Fruit fly (Drosophila melanogaster) whole organism, embryonic: ENCODE data around the gene zfh2.

Source experiments
- Abd-B ChIP-seq: fragments of 200-800 bp; sonication (Bioruptor generic); optimal IDR thresholded peaks from 2 replicates; lab custom pipeline; 2018; ENCODE audit warnings: missing biosample characterization, mild to moderate bottlenecking, missing genetic modification characterization, moderate library complexity
- Bgb ChIP-seq: fragments of 200-800 bp; sonication (Bioruptor generic); IDR thresholded peaks from 2 replicates; pipeline ENCODE4 v1.3.6; 2022; ENCODE audit warnings: missing biosample characterization, missing genetic modification characterization; ENCODE audit not compliant: partially characterized antibody
- Blimp-1 ChIP-seq: fragments of 200-800 bp; sonication (Bioruptor generic); optimal IDR thresholded peaks from 3 replicates; lab custom pipeline; 2018; ENCODE audit warnings: missing biosample characterization, missing genetic modification characterization, mild to moderate bottlenecking, moderate library complexity, missing genetic modification reagents
- CG10959 ChIP-seq: fragments of 200-800 bp; sonication (Bioruptor generic); IDR thresholded peaks from 2 replicates; pipeline ENCODE4 v1.3.6; 2022; ENCODE audit warnings: missing biosample characterization, missing genetic modification characterization
- CG11247 ChIP-seq: fragments of 200-800 bp; sonication (Bioruptor generic); IDR thresholded peaks from 2 replicates; pipeline ENCODE4 v1.3.6; 2022; ENCODE audit warnings: missing biosample characterization, missing genetic modification characterization
- CG11560 ChIP-seq: fragments of 200-800 bp; sonication (Bioruptor generic); IDR thresholded peaks from 3 replicates; pipeline ENCODE4 v1.3.6; 2022; ENCODE audit warnings: missing biosample characterization, missing genetic modification characterization
- CG11696 ChIP-seq: fragments of 200-800 bp; sonication (Bioruptor generic); IDR thresholded peaks from 2 replicates; pipeline ENCODE4 v1.3.6; 2022; ENCODE audit warnings: missing biosample characterization, missing genetic modification characterization
- CG12104 ChIP-seq: fragments of 200-800 bp; sonication (Bioruptor generic); optimal IDR thresholded peaks from 3 replicates; lab custom pipeline; 2016; ENCODE audit warnings: missing biosample characterization, missing genetic modification characterization
- CG13424 ChIP-seq: fragments of 200-800 bp; sonication (Bioruptor generic); optimal IDR thresholded peaks from 2 replicates; lab custom pipeline; 2019; ENCODE audit warnings: missing biosample characterization, mild to moderate bottlenecking, missing genetic modification characterization, moderate library complexity
- CG16779 ChIP-seq: fragments of 200-800 bp; sonication (Bioruptor generic); IDR thresholded peaks from 2 replicates; pipeline ENCODE4 v1.3.6; 2022; ENCODE audit warnings: missing biosample characterization, missing genetic modification characterization
- CG18599 ChIP-seq: fragments of 200-800 bp; sonication (Bioruptor generic); optimal IDR thresholded peaks from 3 replicates; lab custom pipeline; 2017; ENCODE audit warnings: missing biosample characterization, missing genetic modification characterization, mild to moderate bottlenecking, moderate library complexity, missing genetic modification reagents
- CG2199 ChIP-seq: fragments of 200-800 bp; sonication (Bioruptor generic); IDR thresholded peaks from 3 replicates; pipeline ENCODE4 v1.3.6; 2022; ENCODE audit warnings: missing biosample characterization, missing genetic modification characterization
- CG31224 ChIP-seq: fragments of 200-800 bp; sonication (Bioruptor generic); IDR thresholded peaks from 2 replicates; pipeline ENCODE4 v1.3.6; 2022; ENCODE audit warnings: missing biosample characterization, missing genetic modification characterization
- CG32772 ChIP-seq: fragments of 200-800 bp; sonication (Bioruptor generic); IDR thresholded peaks from 2 replicates; pipeline ENCODE4 v1.3.6; 2022; ENCODE audit warnings: missing biosample characterization, missing genetic modification characterization
- CG4404 ChIP-seq: fragments of 200-800 bp; sonication (Bioruptor generic); IDR thresholded peaks from 2 replicates; pipeline ENCODE4 v1.3.6; 2022; ENCODE audit warnings: missing biosample characterization, missing genetic modification characterization
- CG6689 ChIP-seq: fragments of 200-800 bp; sonication (Bioruptor generic); IDR thresholded peaks from 2 replicates; pipeline ENCODE4 v1.3.6; 2022; ENCODE audit warnings: missing biosample characterization, missing genetic modification characterization
- CG7357 ChIP-seq: fragments of 200-800 bp; sonication (Bioruptor generic); IDR thresholded peaks from 3 replicates; pipeline ENCODE4 v1.3.6; 2022; ENCODE audit warnings: missing biosample characterization, missing genetic modification characterization
- CG7786 ChIP-seq: fragments of 200-800 bp; sonication (Bioruptor generic); optimal IDR thresholded peaks from 2 replicates; lab custom pipeline; 2016; ENCODE audit warnings: missing biosample characterization, missing genetic modification characterization
- CG8281 ChIP-seq: fragments of 200-800 bp; sonication (Bioruptor generic); optimal IDR thresholded peaks from 2 replicates; lab custom pipeline; 2018; ENCODE audit warnings: missing biosample characterization, mild to moderate bottlenecking, missing genetic modification characterization, moderate library complexity
- CG8924 ChIP-seq: fragments of 200-800 bp; optimal IDR thresholded peaks from 3 replicates; lab custom pipeline; 2019; ENCODE audit warnings: missing biosample characterization, mild to moderate bottlenecking, missing genetic modification characterization, moderate library complexity
- CG9876 ChIP-seq: fragments of 200-800 bp; sonication (Bioruptor generic); optimal IDR thresholded peaks from 2 replicates; lab custom pipeline; 2016; ENCODE audit warnings: missing biosample characterization, missing genetic modification characterization
- Dref ChIP-seq: fragments of 200-800 bp; sonication (Bioruptor generic); IDR thresholded peaks from 2 replicates; pipeline ENCODE4 v1.3.6; 2022; ENCODE audit warnings: missing biosample characterization, missing genetic modification characterization
- Drgx ChIP-seq: fragments of 200-800 bp; sonication (Bioruptor generic); IDR thresholded peaks from 2 replicates; pipeline ENCODE4 v1.3.6; 2022; ENCODE audit warnings: missing biosample characterization, missing genetic modification characterization
- Gsc ChIP-seq: fragments of 200-800 bp; sonication (Bioruptor generic); IDR thresholded peaks from 2 replicates; pipeline ENCODE4 v1.3.6; 2022; ENCODE audit warnings: missing biosample characterization, missing genetic modification characterization
- Hr39 ChIP-seq: fragments of >200 bp; optimal IDR thresholded peaks from 2 replicates; lab custom pipeline; 2017
- Hsf ChIP-seq: fragments of 200-800 bp; sonication (Bioruptor generic); optimal IDR thresholded peaks from 3 replicates; lab custom pipeline; 2016; ENCODE audit warnings: missing biosample characterization, missing genetic modification characterization
- Neu2 ChIP-seq: fragments of 200-800 bp; sonication (Bioruptor generic); optimal IDR thresholded peaks from 3 replicates; lab custom pipeline; 2016; ENCODE audit warnings: missing biosample characterization, missing genetic modification characterization, borderline replicate concordance
- Nf-YA ChIP-seq: fragments of 200-800 bp; sonication (Bioruptor generic); IDR thresholded peaks from 2 replicates; pipeline ENCODE4 v1.3.6; 2022; ENCODE audit warnings: missing biosample characterization, missing genetic modification characterization
- Sin3A ChIP-seq: fragments of >200 bp; optimal IDR thresholded peaks from 2 replicates; lab custom pipeline; 2018
- bigmax ChIP-seq: fragments of 200-800 bp; sonication (Bioruptor generic); optimal IDR thresholded peaks from 2 replicates; lab custom pipeline; 2018; ENCODE audit warnings: missing biosample characterization, mild to moderate bottlenecking, missing genetic modification characterization
- crp ChIP-seq, 2 experiments: fragments of 200-800 bp; sonication (Bioruptor generic); optimal IDR thresholded peaks; 2 replicates in 1 of 2; 3 replicates in 1 of 2; lab custom pipeline; 2017; ENCODE audit warnings: missing biosample characterization in 2 of 2, missing genetic modification characterization in 2 of 2, mild to moderate bottlenecking in 1 of 2, moderate library complexity in 1 of 2
- fru ChIP-seq: fragments of >200 bp; optimal IDR thresholded peaks from 2 replicates; lab custom pipeline; 2017
- gem ChIP-seq: fragments of 200-800 bp; sonication (Bioruptor generic); optimal IDR thresholded peaks from 2 replicates; lab custom pipeline; 2019; ENCODE audit warnings: missing biosample characterization, mild to moderate bottlenecking, missing genetic modification characterization, moderate library complexity
- gfzf ChIP-seq: fragments of 200-800 bp; sonication (Bioruptor generic); optimal IDR thresholded peaks from 2 replicates; lab custom pipeline; 2016; ENCODE audit warnings: missing biosample characterization, mild to moderate bottlenecking, missing genetic modification characterization, moderate library complexity
- grau ChIP-seq: fragments of 200-800 bp; optimal IDR thresholded peaks from 3 replicates; lab custom pipeline; 2019; ENCODE audit warnings: missing biosample characterization, mild to moderate bottlenecking, missing genetic modification characterization, moderate library complexity
- grn ChIP-seq: fragments of 200-800 bp; sonication (Bioruptor generic); optimal IDR thresholded peaks from 3 replicates; lab custom pipeline; 2017; ENCODE audit warnings: missing biosample characterization, missing genetic modification characterization
- hth ChIP-seq: fragments of >200 bp; optimal IDR thresholded peaks from 2 replicates; lab custom pipeline; 2017; ENCODE audit warnings: inconsistent platforms
- insv ChIP-seq, 2 experiments: fragments of 200-800 bp; sonication (Bioruptor generic); optimal IDR thresholded peaks; 3 replicates each; lab custom pipeline; 2016 to 2018; ENCODE audit warnings: missing biosample characterization in 2 of 2, missing genetic modification characterization in 2 of 2
- inv ChIP-seq: fragments of 200-800 bp; sonication (Bioruptor generic); IDR thresholded peaks from 2 replicates; pipeline ENCODE4 v1.3.6; 2022; ENCODE audit warnings: missing biosample characterization, missing genetic modification characterization; ENCODE audit not compliant: partially characterized antibody
- kay ChIP-seq: fragments of 200-800 bp; sonication (Bioruptor generic); optimal IDR thresholded peaks from 2 replicates; lab custom pipeline; 2016; ENCODE audit warnings: missing biosample characterization, missing genetic modification characterization
- lov ChIP-seq, 2 experiments: fragments of 200-800 bp in 1 of 2; fragments of >200 bp in 1 of 2; sonication (Bioruptor generic) in 1 of 2; IDR thresholded peaks in 1 of 2; optimal IDR thresholded peaks in 1 of 2; 2 replicates in 1 of 2; 3 replicates in 1 of 2; pipeline versions ENCODE4 v1.3.6 to Lab custom; 2017 to 2022; ENCODE audit warnings: missing biosample characterization in 1 of 2, missing genetic modification characterization in 1 of 2
- mirr ChIP-seq: fragments of 200-800 bp; sonication (Bioruptor generic); optimal IDR thresholded peaks from 3 replicates; lab custom pipeline; 2018; ENCODE audit warnings: missing biosample characterization, mild to moderate bottlenecking, missing genetic modification characterization
- pfk ChIP-seq: fragments of 200-800 bp; sonication (Bioruptor generic); optimal IDR thresholded peaks from 2 replicates; lab custom pipeline; 2018; ENCODE audit warnings: missing biosample characterization, mild to moderate bottlenecking, missing genetic modification characterization, moderate library complexity
- pros ChIP-seq: fragments of 200-800 bp; sonication (Bioruptor generic); optimal IDR thresholded peaks from 3 replicates; lab custom pipeline; 2019; ENCODE audit warnings: missing biosample characterization, mild to moderate bottlenecking, missing genetic modification characterization, moderate library complexity
- salm ChIP-seq: fragments of 200-800 bp; sonication (Bioruptor generic); optimal IDR thresholded peaks from 2 replicates; lab custom pipeline; 2018; ENCODE audit warnings: missing biosample characterization, mild to moderate bottlenecking, missing genetic modification characterization
- sens-2 ChIP-seq: fragments of 200-800 bp; sonication (Bioruptor generic); IDR thresholded peaks from 2 replicates; pipeline ENCODE4 v1.3.6; 2022; ENCODE audit warnings: missing biosample characterization, missing genetic modification characterization
- slou ChIP-seq: fragments of 200-800 bp; sonication (Bioruptor generic); optimal IDR thresholded peaks from 3 replicates; lab custom pipeline; 2016; ENCODE audit warnings: missing biosample characterization, missing genetic modification characterization
- tin ChIP-seq: fragments of 200-800 bp; sonication (Bioruptor generic); optimal IDR thresholded peaks from 3 replicates; lab custom pipeline; 2016; ENCODE audit warnings: missing biosample characterization, missing genetic modification characterization
- tll ChIP-seq, 2 experiments: fragments of 200-800 bp in 1 of 2; fragments of >200 bp in 1 of 2; sonication (Bioruptor generic) in 1 of 2; optimal IDR thresholded peaks; 2 replicates each; lab custom pipeline; 2017 to 2019; ENCODE audit warnings: missing biosample characterization in 2 of 2, missing genetic modification characterization in 2 of 2, mild to moderate bottlenecking in 1 of 2, moderate library complexity in 1 of 2
- toy ChIP-seq: fragments of 200-800 bp; sonication (Bioruptor generic); IDR thresholded peaks from 2 replicates; pipeline ENCODE4 v1.3.6; 2022; ENCODE audit warnings: missing biosample characterization, missing genetic modification characterization
- ttk ChIP-seq: fragments of 200-800 bp; sonication (Bioruptor generic); IDR thresholded peaks from 2 replicates; pipeline ENCODE4 v2.1.2; 2022; ENCODE audit warnings: missing biosample characterization, missing genetic modification characterization
- wor ChIP-seq: fragments of 200-800 bp; sonication (Bioruptor generic); IDR thresholded peaks from 2 replicates; pipeline ENCODE4 v1.3.6; 2022; ENCODE audit warnings: missing biosample characterization, missing genetic modification characterization

The zfh2 gene

DNA sequence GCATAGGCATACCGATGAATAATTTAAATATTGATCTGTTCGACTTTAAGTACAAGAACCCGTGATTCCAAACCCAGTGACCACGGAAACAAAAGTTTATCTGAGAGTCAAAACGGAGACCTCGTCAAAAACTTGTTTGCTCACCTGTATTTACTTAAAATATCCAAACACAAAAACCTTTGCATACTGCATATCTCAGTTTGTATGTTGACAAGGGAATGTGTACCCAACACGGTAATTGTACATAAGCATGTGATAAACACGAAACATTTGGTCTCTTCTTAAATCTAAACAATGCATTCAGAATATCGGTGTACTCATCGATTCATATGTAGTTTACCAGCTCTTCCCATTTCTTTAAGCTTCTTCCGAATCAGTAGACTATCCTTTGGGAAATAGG, 3.9 kb upstream of the zfh2 start (continued):
- peak; percentile 12 for TF ChIP-seq gfzf (GFP tag; lab: Kevin White, UChicago)
- no peak for TF ChIP-seq CG11560
- TF ChIP-seq inv (GFP tag; lab: Robert Waterston, UW), result no peak
- TF ChIP-seq Dref (GFP tag; lab: Robert Waterston, UW), result no peak
- no peak for TF ChIP-seq CG4404
- TF ChIP-seq toy (GFP tag; lab: Robert Waterston, UW), result no peak; the same call in 1 of the 2 replicates
- peak; percentile 87 for TF ChIP-seq mirr (GFP tag; lab: Kevin White, UChicago)
- TF ChIP-seq Neu2 (GFP tag; lab: Kevin White, UChicago), result peak; percentile 77
- no peak; the same call in 1 of the 2 replicates for TF ChIP-seq ttk
- TF ChIP-seq slou (GFP tag; lab: Kevin White, UChicago), result peak; percentile 50
- peak; percentile 74 for TF ChIP-seq Hsf (GFP tag; lab: Kevin White, UChicago)
- peak; percentile 64; the same call in 1 of the 2 replicates for TF ChIP-seq CG6689
- TF ChIP-seq tll (GFP tag; optimal IDR thresholded peaks at IDR 0.05; lab: Kevin White, UChicago), result peak in 1 of 2 experiments; percentile 97
- TF ChIP-seq tin, result peak; percentile 70
- TF ChIP-seq grn (GFP tag; lab: Kevin White, UChicago), result peak; percentile 93
- TF ChIP-seq CG11247 (GFP tag; lab: Robert Waterston, UW), result no peak
- peak; percentile 87; the same call in 2 of the 3 replicates for TF ChIP-seq CG2199
- TF ChIP-seq salm (tag; lab: Kevin White, UChicago), result peak; percentile 93
- TF ChIP-seq bigmax, result peak; percentile 76
- peak; percentile 76 for TF ChIP-seq CG9876 (GFP tag; lab: Kevin White, UChicago)
- peak; percentile 43; the same call in 1 of the 3 replicates for TF ChIP-seq CG7357 (GFP tag; lab: Robert Waterston, UW)
- no peak for TF ChIP-seq hth (lab: Kevin White, UChicago)
- TF ChIP-seq CG10959 (GFP tag; lab: Robert Waterston, UW), result no peak
- no peak for TF ChIP-seq Bgb (GFP tag; lab: Robert Waterston, UW)
- no peak for TF ChIP-seq CG32772
- TF ChIP-seq CG31224, result no peak; the same call in 1 of the 2 replicates
- TF ChIP-seq CG8924 (tag; lab: Kevin White, UChicago), result peak; percentile 95
- peak; percentile 94 for TF ChIP-seq CG12104 (GFP tag; lab: Kevin White, UChicago)
- TF ChIP-seq CG13424 (tag; lab: Kevin White, UChicago), result peak; percentile 88
- no peak for TF ChIP-seq Abd-B (GFP tag; lab: Kevin White, UChicago)
- TF ChIP-seq gem (tag; lab: Kevin White, UChicago), result peak; percentile 91
- no peak for TF ChIP-seq Hr39 (lab: Kevin White, UChicago)
- peak; percentile 76 for TF ChIP-seq grau (tag; lab: Kevin White, UChicago)
- TF ChIP-seq Nf-YA, result peak; percentile 93
- no peak for TF ChIP-seq wor (GFP tag; lab: Robert Waterston, UW)
- peak; percentile 84 for TF ChIP-seq pfk (GFP tag; lab: Kevin White, UChicago)
- TF ChIP-seq kay (GFP tag; lab: Kevin White, UChicago), result peak; percentile 82
- peak; percentile 81 for TF ChIP-seq CG7786
- TF ChIP-seq lov (optimal IDR thresholded peaks at IDR 0.05; lab: Kevin White, UChicago), result no peak
- peak; percentile 92 for TF ChIP-seq lov (GFP tag; IDR thresholded peaks at IDR 0.05; lab: Robert Waterston, UW)
- TF ChIP-seq Blimp-1, result peak; percentile 92
- TF ChIP-seq Drgx (GFP tag; lab: Robert Waterston, UW), result no peak
- peak; percentile 79 for TF ChIP-seq CG11696
- TF ChIP-seq CG16779 (GFP tag; lab: Robert Waterston, UW), result peak; percentile 76
- TF ChIP-seq sens-2, result no peak; the same call in 1 of the 2 replicates
- TF ChIP-seq CG8281, result peak; percentile 85
- TF ChIP-seq insv (GFP tag; optimal IDR thresholded peaks at IDR 0.05; lab: Kevin White, UChicago), result peak; percentile 48 to 84
- TF ChIP-seq Gsc (GFP tag; lab: Robert Waterston, UW), result no peak
- TF ChIP-seq Sin3A (lab: Kevin White, UChicago), result no peak
- TF ChIP-seq crp (GFP tag; optimal IDR thresholded peaks at IDR 0.05; lab: Kevin White, UChicago), result peak in 1 of 2 experiments; percentile 47
- peak; percentile 69 for TF ChIP-seq pros
- TF ChIP-seq CG18599 (GFP tag; lab: Kevin White, UChicago), result peak; percentile 93
- TF ChIP-seq fru (lab: Kevin White, UChicago), result no peak
